Fruit fly (Drosophila melanogaster) whole organism, embryonic: ENCODE data around the gene Cks85A.
A peak's percentile ranks its signal among the peaks of the same experiment; 100 is the strongest.

Source experiments
- ATbp ChIP-seq: fragments of 200-800 bp; sonication (Bioruptor generic); optimal IDR thresholded peaks from 2 replicates; lab custom pipeline; 2017; ENCODE audit warnings: missing biosample characterization, mild to moderate bottlenecking, missing genetic modification characterization, missing genetic modification reagents
- CG10462 ChIP-seq: fragments of 200-800 bp; sonication (Bioruptor generic); optimal IDR thresholded peaks from 2 replicates; lab custom pipeline; 2016; ENCODE audit warnings: missing biosample characterization, missing genetic modification characterization
- CG12155 ChIP-seq: fragments of 200-800 bp; sonication (Bioruptor generic); optimal IDR thresholded peaks from 3 replicates; lab custom pipeline; 2016; ENCODE audit warnings: missing biosample characterization, missing genetic modification characterization
- CG13123 ChIP-seq: fragments of 200-800 bp; sonication (Bioruptor generic); optimal IDR thresholded peaks from 2 replicates; lab custom pipeline; 2016; ENCODE audit warnings: missing biosample characterization, missing genetic modification characterization
- CG13424 ChIP-seq: fragments of 200-800 bp; sonication (Bioruptor generic); optimal IDR thresholded peaks from 2 replicates; lab custom pipeline; 2019; ENCODE audit warnings: missing biosample characterization, mild to moderate bottlenecking, missing genetic modification characterization, moderate library complexity
- CG14014 ChIP-seq: fragments of 200-800 bp; sonication (Bioruptor generic); IDR thresholded peaks from 2 replicates; pipeline ENCODE4 v1.3.6; 2022; ENCODE audit warnings: missing biosample characterization, missing genetic modification characterization
- CG14965 ChIP-seq: fragments of 200-800 bp; sonication (Bioruptor generic); optimal IDR thresholded peaks from 2 replicates; lab custom pipeline; 2016; ENCODE audit warnings: missing biosample characterization, missing genetic modification characterization, borderline replicate concordance
- CG16815 ChIP-seq: fragments of 200-800 bp; sonication (Bioruptor generic); optimal IDR thresholded peaks from 3 replicates; lab custom pipeline; 2017; ENCODE audit warnings: missing biosample characterization, mild to moderate bottlenecking, missing genetic modification characterization
- CG17829 ChIP-seq: fragments of 200-800 bp; optimal IDR thresholded peaks from 2 replicates; lab custom pipeline; 2019; ENCODE audit warnings: missing biosample characterization, mild to moderate bottlenecking, missing genetic modification characterization, moderate library complexity
- CG18476 ChIP-seq: fragments of 200-800 bp; sonication (Bioruptor generic); optimal IDR thresholded peaks from 2 replicates; lab custom pipeline; 2016; ENCODE audit warnings: missing biosample characterization, mild to moderate bottlenecking, missing genetic modification characterization
- CG30020 ChIP-seq: fragments of 200-800 bp; optimal IDR thresholded peaks from 2 replicates; lab custom pipeline; 2019; ENCODE audit warnings: missing biosample characterization, mild to moderate bottlenecking, missing genetic modification characterization, moderate library complexity
- CG3838 ChIP-seq: fragments of 200-800 bp; sonication (Bioruptor generic); optimal IDR thresholded peaks from 3 replicates; lab custom pipeline; 2016; ENCODE audit warnings: missing biosample characterization, missing genetic modification characterization
- CG3995 ChIP-seq: fragments of 200-800 bp; sonication (Bioruptor generic); optimal IDR thresholded peaks from 3 replicates; lab custom pipeline; 2016; ENCODE audit warnings: missing biosample characterization, missing genetic modification characterization
- CG43689 ChIP-seq: fragments of 200-800 bp; sonication (Bioruptor generic); IDR thresholded peaks from 2 replicates; pipeline ENCODE4 v1.3.6; 2022; ENCODE audit warnings: missing biosample characterization, missing genetic modification characterization
- CG4707 ChIP-seq: fragments of 200-800 bp; sonication (Bioruptor generic); optimal IDR thresholded peaks from 2 replicates; lab custom pipeline; 2018; ENCODE audit warnings: missing biosample characterization, mild to moderate bottlenecking, missing genetic modification characterization, moderate library complexity
- CG4820 ChIP-seq: fragments of 200-800 bp; sonication (Bioruptor generic); optimal IDR thresholded peaks from 3 replicates; lab custom pipeline; 2016; ENCODE audit warnings: missing biosample characterization, missing genetic modification characterization
- CG5180 ChIP-seq: fragments of 200-800 bp; sonication (Bioruptor generic); optimal IDR thresholded peaks from 3 replicates; lab custom pipeline; 2017; ENCODE audit warnings: missing biosample characterization, missing genetic modification characterization, mild to moderate bottlenecking, moderate library complexity, missing genetic modification reagents
- CG5953 ChIP-seq: fragments of 200-800 bp; sonication (Bioruptor generic); IDR thresholded peaks from 2 replicates; pipeline ENCODE4 v1.3.6; 2022; ENCODE audit warnings: missing biosample characterization, missing genetic modification characterization
- CG6683 ChIP-seq: fragments of 200-800 bp; sonication (Bioruptor generic); optimal IDR thresholded peaks from 2 replicates; lab custom pipeline; 2017; ENCODE audit warnings: missing biosample characterization, mild to moderate bottlenecking, missing genetic modification characterization, missing genetic modification reagents
- CG8478 ChIP-seq: fragments of >200 bp; optimal IDR thresholded peaks from 2 replicates; lab custom pipeline; 2018
- Dad ChIP-seq: fragments of 200-800 bp; sonication (Bioruptor generic); optimal IDR thresholded peaks from 3 replicates; lab custom pipeline; 2016; ENCODE audit warnings: missing biosample characterization, missing genetic modification characterization
- Dek ChIP-seq: fragments of 200-800 bp; sonication (Bioruptor generic); optimal IDR thresholded peaks from 3 replicates; lab custom pipeline; 2019; ENCODE audit warnings: missing biosample characterization, mild to moderate bottlenecking, missing genetic modification characterization, moderate library complexity
- Dip3 ChIP-seq: fragments of 200-800 bp; sonication (Bioruptor generic); optimal IDR thresholded peaks from 3 replicates; lab custom pipeline; 2016; ENCODE audit warnings: missing biosample characterization, missing genetic modification characterization
- Dll ChIP-seq: fragments of 200-800 bp; sonication (Bioruptor generic); IDR thresholded peaks from 4 replicates; pipeline ENCODE4 v1.3.6; 2022; ENCODE audit warnings: missing biosample characterization, missing genetic modification characterization; ENCODE audit not compliant: partially characterized antibody
- ERR ChIP-seq: fragments of 200-800 bp; sonication (Bioruptor generic); optimal IDR thresholded peaks from 2 replicates; lab custom pipeline; 2016; ENCODE audit warnings: missing biosample characterization, missing genetic modification characterization
- GATAe ChIP-seq: fragments of 200-800 bp; sonication (Bioruptor generic); conservative IDR thresholded peaks from 2 replicates; pipeline ENCODE4 v1.3.6; 2022; ENCODE audit warnings: missing biosample characterization, missing genetic modification characterization
- Hmr ChIP-seq: fragments of 200-800 bp; sonication (Bioruptor generic); optimal IDR thresholded peaks from 3 replicates; lab custom pipeline; 2017; ENCODE audit warnings: mild to moderate bottlenecking, missing biosample characterization, missing genetic modification reagents, missing genetic modification characterization
- NfI ChIP-seq: fragments of 200-800 bp; sonication (Bioruptor generic); optimal IDR thresholded peaks from 3 replicates; lab custom pipeline; 2018; ENCODE audit warnings: missing biosample characterization, mild to moderate bottlenecking, missing genetic modification characterization, moderate library complexity
- Stat92E ChIP-seq, 3 experiments: fragments of >200 bp in 2 of 3; fragments of 200-800 bp in 1 of 3; sonication (Bioruptor generic) in 1 of 3; optimal IDR thresholded peaks; 2 replicates each; lab custom pipeline; 2017 to 2019; ENCODE audit warnings: missing biosample characterization in 3 of 3, missing genetic modification characterization in 3 of 3, mild to moderate bottlenecking in 1 of 3, moderate library complexity in 1 of 3
- Taf1 ChIP-seq: fragments of 200-800 bp; sonication (Bioruptor generic); IDR thresholded peaks from 2 replicates; pipeline ENCODE4 v1.3.6; 2022; ENCODE audit warnings: missing biosample characterization, missing genetic modification characterization
- Tbp ChIP-seq: fragments of >200 bp; optimal IDR thresholded peaks from 2 replicates; lab custom pipeline; 2018; ENCODE audit warnings: missing biosample characterization, missing genetic modification characterization
- abd-A ChIP-seq: fragments of 200-800 bp; sonication (Bioruptor generic); optimal IDR thresholded peaks from 3 replicates; lab custom pipeline; 2019; ENCODE audit warnings: missing biosample characterization, mild to moderate bottlenecking, missing genetic modification characterization, moderate library complexity
- ci ChIP-seq: fragments of 200-800 bp; sonication (Bioruptor generic); IDR thresholded peaks from 3 replicates; pipeline ENCODE4 v1.3.6; 2022; ENCODE audit warnings: missing biosample characterization, missing genetic modification characterization
- fd64A ChIP-seq: fragments of 200-800 bp; sonication (Bioruptor generic); optimal IDR thresholded peaks from 3 replicates; lab custom pipeline; 2018; ENCODE audit warnings: missing biosample characterization, mild to moderate bottlenecking, missing genetic modification characterization
- fu2 ChIP-seq: fragments of 200-800 bp; sonication (Bioruptor generic); optimal IDR thresholded peaks from 2 replicates; lab custom pipeline; 2016; ENCODE audit warnings: missing biosample characterization, missing genetic modification characterization
- ham ChIP-seq: fragments of 200-800 bp; sonication (Bioruptor generic); IDR thresholded peaks from 2 replicates; pipeline ENCODE4 v1.3.6; 2022; ENCODE audit warnings: missing biosample characterization, missing genetic modification characterization
- hb ChIP-seq: fragments of 200-800 bp; sonication (Bioruptor generic); IDR thresholded peaks from 3 replicates; pipeline ENCODE4 v1.3.6; 2022; ENCODE audit warnings: missing biosample characterization, missing genetic modification characterization; ENCODE audit not compliant: partially characterized antibody
- ken ChIP-seq: fragments of 200-800 bp; sonication (Bioruptor generic); IDR thresholded peaks from 3 replicates; pipeline ENCODE4 v1.3.6; 2022; ENCODE audit warnings: missing biosample characterization, missing genetic modification characterization
- maf-S ChIP-seq: fragments of 200-800 bp; sonication (Bioruptor generic); optimal IDR thresholded peaks from 2 replicates; lab custom pipeline; 2016; ENCODE audit warnings: missing biosample characterization, missing genetic modification characterization
- mirr ChIP-seq: fragments of 200-800 bp; sonication (Bioruptor generic); optimal IDR thresholded peaks from 3 replicates; lab custom pipeline; 2018; ENCODE audit warnings: missing biosample characterization, mild to moderate bottlenecking, missing genetic modification characterization
- nau ChIP-seq: fragments of 200-800 bp; sonication (Bioruptor generic); optimal IDR thresholded peaks from 3 replicates; lab custom pipeline; 2017; ENCODE audit warnings: missing biosample characterization, mild to moderate bottlenecking, missing genetic modification characterization, missing genetic modification reagents
- oc ChIP-seq: fragments of 200-800 bp; sonication (Bioruptor generic); optimal IDR thresholded peaks from 2 replicates; lab custom pipeline; 2018; ENCODE audit warnings: missing biosample characterization, mild to moderate bottlenecking, missing genetic modification characterization, moderate library complexity
- schlank ChIP-seq: fragments of 200-800 bp; sonication (Bioruptor generic); optimal IDR thresholded peaks from 2 replicates; lab custom pipeline; 2018; ENCODE audit warnings: missing biosample characterization, mild to moderate bottlenecking, missing genetic modification characterization
- shn ChIP-seq: fragments of 200-800 bp; sonication (Bioruptor generic); optimal IDR thresholded peaks from 3 replicates; lab custom pipeline; 2016; ENCODE audit warnings: missing biosample characterization, missing genetic modification characterization
- sob ChIP-seq: fragments of 200-800 bp; sonication (Bioruptor generic); IDR thresholded peaks from 2 replicates; pipeline ENCODE4 v1.3.6; 2022; ENCODE audit warnings: missing biosample characterization, missing genetic modification characterization
- tup ChIP-seq: fragments of 200-800 bp; sonication (Bioruptor generic); optimal IDR thresholded peaks from 2 replicates; lab custom pipeline; 2016; ENCODE audit warnings: missing biosample characterization, mild to moderate bottlenecking, missing genetic modification characterization, moderate library complexity
- usp ChIP-seq: fragments of >200 bp; optimal IDR thresholded peaks from 2 replicates; lab custom pipeline; 2017; ENCODE audit warnings: missing biosample characterization, missing genetic modification characterization
- zfh2 ChIP-seq: fragments of 200-800 bp; sonication (Bioruptor generic); optimal IDR thresholded peaks from 2 replicates; lab custom pipeline; 2016; ENCODE audit warnings: missing biosample characterization, missing genetic modification characterization

Cks85A gene

dm6 chr3R:8670529-8671491 is 47.4 kb downstream of the Cks85A start, which contains the start of gene p (continued):
- TF ChIP-seq CG18476 (peak; percentile 27), Hmr (GFP tag; lab: Kevin White, UChicago) (peak; percentile 51), CG5953 (GFP tag; lab: Robert Waterston, UW) (peak; percentile 3; the same call in 1 of the 2 replicates), usp (GFP tag; lab: Kevin White, UChicago) (no peak), mirr (peak; percentile 34), Dek (tag; lab: Kevin White, UChicago) (no peak), maf-S (GFP tag; lab: Kevin White, UChicago) (no peak), CG6683 (no peak), CG17829 (tag; lab: Kevin White, UChicago) (peak; percentile 26), ham (no peak), Taf1 (no peak), NfI (GFP tag; lab: Kevin White, UChicago) (peak; percentile 10), GATAe (GFP tag; lab: Robert Waterston, UW) (peak; percentile 72; the same call in 1 of the 2 replicates), CG3838 (GFP tag; lab: Kevin White, UChicago) (no peak), CG5180 (GFP tag; lab: Kevin White, UChicago) (peak; percentile 56), CG8478 (lab: Kevin White, UChicago) (no peak), fu2 (GFP tag; lab: Kevin White, UChicago) (peak; percentile 45), CG12155 (GFP tag; lab: Kevin White, UChicago) (peak; percentile 26), schlank (tag; lab: Kevin White, UChicago) (peak; percentile 47), CG13123 (no peak), ken (GFP tag; lab: Robert Waterston, UW) (no peak), ci (GFP tag; lab: Robert Waterston, UW) (peak; percentile 66; the same call in 1 of the 3 replicates), zfh2 (GFP tag; lab: Kevin White, UChicago) (peak; percentile 40), nau (GFP tag; lab: Kevin White, UChicago) (peak; percentile 13), CG16815 (peak; percentile 6), hb (GFP tag; lab: Robert Waterston, UW) (no peak), Stat92E (GFP tag; optimal IDR thresholded peaks at IDR 0.05; lab: Kevin White, UChicago) (no peak), Dll (GFP tag; lab: Robert Waterston, UW) (0 out of 4 replicates have a peak, but pooled peaks have one; percentile 18), CG14014 (GFP tag; lab: Robert Waterston, UW) (peak; percentile 40; the same call in 1 of the 2 replicates), CG4707 (peak; percentile 58), Dad (GFP tag; lab: Kevin White, UChicago) (peak; percentile 37), tup (no peak), oc (tag; lab: Kevin White, UChicago) (no peak), ERR (GFP tag; lab: Kevin White, UChicago) (no peak), CG13424 (peak; percentile 31), fd64A (GFP tag; lab: Kevin White, UChicago) (peak; percentile 38), CG10462 (GFP tag; lab: Kevin White, UChicago) (no peak), CG43689 (GFP tag; lab: Robert Waterston, UW) (no peak), CG14965 (GFP tag; lab: Kevin White, UChicago) (no peak), CG30020 (tag; lab: Kevin White, UChicago) (no peak), Dip3 (GFP tag; lab: Kevin White, UChicago) (peak; percentile 30), ATbp (GFP tag; lab: Kevin White, UChicago) (peak; percentile 42), abd-A (tag; lab: Kevin White, UChicago) (no peak), CG3995 (GFP tag; lab: Kevin White, UChicago) (peak; percentile 70), sob (GFP tag; lab: Robert Waterston, UW) (no peak), shn (GFP tag; lab: Kevin White, UChicago) (peak; percentile 39), CG4820 (no peak), Tbp (no peak)
